Worm (Caenorhabditis elegans) whole organism, L3 larva: ENCODE results near the gene F07C4.10.

ENCODE experiments used
- ama-1 ChIP-seq: fragments of 150-350 bp; optimal IDR thresholded peaks from 2 replicates; lab custom pipeline; 2018
- egl-5 ChIP-seq: fragments of 150-350 bp; optimal IDR thresholded peaks from 2 replicates; lab custom pipeline; 2017; ENCODE audit warnings: missing biosample characterization, missing genetic modification reagents, missing genetic modification characterization, inconsistent platforms
- elt-1 ChIP-seq: fragments of 150-350 bp; optimal IDR thresholded peaks from 2 replicates; lab custom pipeline; 2014; ENCODE audit warnings: missing biosample characterization, missing genetic modification characterization
- elt-3 ChIP-seq, 3 experiments: fragments of 150-350 bp in 1 of 3; sonication (generic microtip) in 2 of 3; optimal IDR thresholded peaks; 2 replicates in 2 of 3; 4 replicates in 1 of 3; lab custom pipeline; 2014 to 2017; ENCODE audit warnings: missing biosample characterization in 3 of 3, missing genetic modification characterization in 3 of 3
- fos-1 ChIP-seq: fragments of 150-350 bp; optimal IDR thresholded peaks from 2 replicates; lab custom pipeline; 2014; ENCODE audit warnings: missing biosample characterization, missing genetic modification characterization
- jun-1 ChIP-seq: fragments of 150-350 bp; optimal IDR thresholded peaks from 2 replicates; lab custom pipeline; 2014; ENCODE audit warnings: missing biosample characterization, missing genetic modification reagents, missing genetic modification characterization
- nhr-237 ChIP-seq: fragments of 150-350 bp; optimal IDR thresholded peaks from 2 replicates; lab custom pipeline; 2014; ENCODE audit warnings: missing biosample characterization, missing genetic modification characterization
- nhr-76 ChIP-seq: fragments of 150-350 bp; sonication (generic microtip); optimal IDR thresholded peaks from 5 replicates; lab custom pipeline; 2014; ENCODE audit warnings: missing biosample characterization, missing genetic modification characterization
- skn-1 ChIP-seq: fragments of 150-350 bp; optimal IDR thresholded peaks from 2 replicates; lab custom pipeline; 2014; ENCODE audit warnings: missing biosample characterization, missing genetic modification characterization

ce11 chrV:7672258-7672657, 32.6 kb upstream of the F07C4.10 start, which contains the start of gene C12D5.4:
- TF ChIP-seq nhr-76 (tag; lab: Kevin White, UChicago) (no peak), egl-5 (tag; lab: Kevin White, UChicago) (no peak), fos-1 (tag; lab: Kevin White, UChicago) (no peak), ama-1 (no peak), nhr-237 (tag; lab: Kevin White, UChicago) (no peak), elt-3 (tag; optimal IDR thresholded peaks at IDR 0.05; lab: Kevin White, UChicago) (no peak), jun-1 (tag; lab: Kevin White, UChicago) (no peak), elt-1 (tag; lab: Kevin White, UChicago) (no peak), skn-1 (no peak)
